Worm (Caenorhabditis elegans) whole organism, L2 larva: Measurements from ENCODE around the gene lon-3.

Experiments
- C34F6.9 ChIP-seq: fragments of 150-350 bp; optimal IDR thresholded peaks from 2 replicates; lab custom pipeline; 2014; ENCODE audit warnings: missing biosample characterization, missing genetic modification characterization
- Y55F3AM.14 ChIP-seq: fragments of 200-800 bp; sonication (Bioruptor generic); optimal IDR thresholded peaks from 2 replicates; lab custom pipeline; 2018; ENCODE audit warnings: mild to moderate bottlenecking, missing genetic modification characterization, missing compliant biosample characterization
- ZK546.5 ChIP-seq: sonication (generic microtip); optimal IDR thresholded peaks from 2 replicates; lab custom pipeline; 2017; ENCODE audit warnings: missing biosample characterization, missing genetic modification characterization
- aly-2 ChIP-seq: fragments of 150-350 bp; optimal IDR thresholded peaks from 2 replicates; lab custom pipeline; 2014; ENCODE audit warnings: missing biosample characterization, missing genetic modification characterization
- ama-1 ChIP-seq: fragments of 150-350 bp; optimal IDR thresholded peaks from 2 replicates; lab custom pipeline; 2018; ENCODE audit warnings: inconsistent platforms
- blmp-1 ChIP-seq: sonication (generic microtip); optimal IDR thresholded peaks from 2 replicates; lab custom pipeline; 2017; ENCODE audit warnings: missing genetic modification characterization, mild to moderate bottlenecking, missing compliant biosample characterization, antibody characterized with exemption, moderate library complexity; ENCODE audit not compliant: insufficient read depth
- ceh-16 ChIP-seq: fragments of 150-350 bp; optimal IDR thresholded peaks from 2 replicates; lab custom pipeline; 2014; ENCODE audit warnings: missing biosample characterization, missing genetic modification characterization
- ceh-82 ChIP-seq: fragments of 150-350 bp; optimal IDR thresholded peaks from 2 replicates; lab custom pipeline; 2014; ENCODE audit warnings: missing biosample characterization, missing genetic modification characterization
- crh-2 ChIP-seq: sonication (generic microtip); optimal IDR thresholded peaks from 2 replicates; lab custom pipeline; 2017; ENCODE audit warnings: missing biosample characterization, missing genetic modification characterization
- dmd-4 ChIP-seq: sonication (generic microtip); optimal IDR thresholded peaks from 2 replicates; lab custom pipeline; 2017; ENCODE audit warnings: missing biosample characterization, missing genetic modification characterization
- egl-27 ChIP-seq: sonication (generic microtip); optimal IDR thresholded peaks from 3 replicates; lab custom pipeline; 2017; ENCODE audit warnings: missing biosample characterization, missing genetic modification reagents, missing genetic modification characterization
- elt-3 ChIP-seq: sonication (generic microtip); optimal IDR thresholded peaks from 2 replicates; lab custom pipeline; 2017; ENCODE audit warnings: missing biosample characterization, missing genetic modification characterization
- fos-1 ChIP-seq: fragments of 150-350 bp; optimal IDR thresholded peaks from 2 replicates; lab custom pipeline; 2014; ENCODE audit warnings: missing biosample characterization, missing genetic modification characterization
- gmeb-1 ChIP-seq: fragments of 150-350 bp; optimal IDR thresholded peaks from 2 replicates; lab custom pipeline; 2014; ENCODE audit warnings: missing biosample characterization, missing genetic modification characterization
- lin-11 ChIP-seq: fragments of 150-350 bp; sonication (generic microtip); optimal IDR thresholded peaks from 2 replicates; lab custom pipeline; 2014; ENCODE audit warnings: missing biosample characterization, missing genetic modification characterization, inconsistent platforms, mixed read lengths
- lin-39 ChIP-seq: fragments of 150-350 bp; optimal IDR thresholded peaks from 2 replicates; lab custom pipeline; 2014; ENCODE audit warnings: missing biosample characterization, missing genetic modification reagents, missing genetic modification characterization
- lsy-2 ChIP-seq, 2 experiments: fragments of 150-350 bp in 1 of 2; sonication (generic microtip) in 1 of 2; optimal IDR thresholded peaks; 2 replicates each; lab custom pipeline; 2014 to 2017; ENCODE audit warnings: missing biosample characterization in 2 of 2, missing genetic modification characterization in 2 of 2
- mab-5 ChIP-seq: fragments of 150-350 bp; optimal IDR thresholded peaks from 2 replicates; lab custom pipeline; 2014; ENCODE audit warnings: missing biosample characterization, missing genetic modification characterization
- mbf-1 ChIP-seq: sonication (generic microtip); optimal IDR thresholded peaks from 2 replicates; lab custom pipeline; 2017; ENCODE audit warnings: missing biosample characterization, missing genetic modification characterization
- mdl-1 ChIP-seq, 2 experiments: fragments of 150-350 bp in 1 of 2; sonication (generic microtip) in 1 of 2; optimal IDR thresholded peaks; 2 replicates each; lab custom pipeline; 2017; ENCODE audit warnings: missing biosample characterization in 2 of 2, missing genetic modification characterization in 2 of 2
- nhr-10 ChIP-seq: sonication (generic microtip); optimal IDR thresholded peaks from 2 replicates; lab custom pipeline; 2017; ENCODE audit warnings: missing biosample characterization, missing genetic modification characterization
- nhr-11 ChIP-seq: fragments of 150-350 bp; optimal IDR thresholded peaks from 2 replicates; lab custom pipeline; 2014; ENCODE audit warnings: missing biosample characterization, missing genetic modification characterization
- nhr-12 ChIP-seq: fragments of 150-350 bp; optimal IDR thresholded peaks from 2 replicates; lab custom pipeline; 2014; ENCODE audit warnings: missing biosample characterization, missing genetic modification characterization
- nhr-129 ChIP-seq: fragments of 150-350 bp; optimal IDR thresholded peaks from 2 replicates; lab custom pipeline; 2014; ENCODE audit warnings: missing biosample characterization, missing genetic modification characterization
- nhr-21 ChIP-seq: fragments of 150-350 bp; optimal IDR thresholded peaks from 2 replicates; lab custom pipeline; 2014; ENCODE audit warnings: missing biosample characterization, missing genetic modification characterization
- nhr-23 ChIP-seq: fragments of 150-350 bp; optimal IDR thresholded peaks from 2 replicates; lab custom pipeline; 2014; ENCODE audit warnings: missing biosample characterization, missing genetic modification reagents, missing genetic modification characterization
- nhr-25 ChIP-seq: fragments of 150-350 bp; sonication (generic microtip); optimal IDR thresholded peaks from 3 replicates; lab custom pipeline; 2014; ENCODE audit warnings: missing biosample characterization, missing genetic modification characterization
- nhr-6 ChIP-seq: fragments of 150-350 bp; optimal IDR thresholded peaks from 2 replicates; lab custom pipeline; 2014; ENCODE audit warnings: missing biosample characterization, missing genetic modification characterization
- nhr-77 ChIP-seq: fragments of 150-350 bp; optimal IDR thresholded peaks from 2 replicates; lab custom pipeline; 2014; ENCODE audit warnings: missing biosample characterization, missing genetic modification characterization
- peb-1 ChIP-seq: fragments of 150-350 bp; optimal IDR thresholded peaks from 2 replicates; lab custom pipeline; 2014; ENCODE audit warnings: missing biosample characterization, missing genetic modification characterization
- sem-4 ChIP-seq: fragments of 150-350 bp; optimal IDR thresholded peaks from 2 replicates; lab custom pipeline; 2014; ENCODE audit warnings: missing biosample characterization, missing genetic modification reagents, missing genetic modification characterization
- skn-1 ChIP-seq: sonication (generic microtip); optimal IDR thresholded peaks from 2 replicates; lab custom pipeline; 2017; ENCODE audit warnings: missing biosample characterization, missing genetic modification characterization
- sma-3 ChIP-seq: sonication (generic microtip); optimal IDR thresholded peaks from 2 replicates; lab custom pipeline; 2016; ENCODE audit warnings: missing genetic modification reagents, missing genetic modification characterization, missing compliant biosample characterization
- sma-9 ChIP-seq, 2 experiments: fragments of 150-350 bp in 1 of 2; sonication (generic microtip) in 1 of 2; optimal IDR thresholded peaks; 2 replicates each; lab custom pipeline; 2014 to 2016; ENCODE audit warnings: missing genetic modification characterization in 2 of 2, mild to moderate bottlenecking in 1 of 2, missing biosample characterization in 1 of 2, missing compliant biosample characterization in 1 of 2, missing genetic modification reagents in 1 of 2, moderate library complexity in 1 of 2
- snpc-4 ChIP-seq: fragments of 150-350 bp; optimal IDR thresholded peaks from 2 replicates; lab custom pipeline; 2014; ENCODE audit warnings: missing biosample characterization, missing genetic modification characterization
- unc-39 ChIP-seq: fragments of 150-350 bp; optimal IDR thresholded peaks from 2 replicates; lab custom pipeline; 2014; ENCODE audit warnings: missing biosample characterization, missing genetic modification characterization
- unc-55 ChIP-seq: fragments of 150-350 bp; sonication (generic microtip); optimal IDR thresholded peaks from 3 replicates; lab custom pipeline; 2014; ENCODE audit warnings: missing biosample characterization, missing genetic modification reagents, missing genetic modification characterization
- unc-62 ChIP-seq: fragments of 150-350 bp; optimal IDR thresholded peaks from 2 replicates; lab custom pipeline; 2014; ENCODE audit warnings: missing biosample characterization, missing genetic modification reagents, missing genetic modification characterization
- ztf-1 ChIP-seq: fragments of 200-800 bp; sonication (Bioruptor generic); conservative IDR thresholded peaks from 2 replicates; pipeline ENCODE4 v1.3.6; 2022; ENCODE audit warnings: missing genetic modification characterization, missing compliant biosample characterization
- ztf-11 ChIP-seq: sonication (generic microtip); optimal IDR thresholded peaks from 2 replicates; lab custom pipeline; 2017; ENCODE audit warnings: missing biosample characterization, missing genetic modification characterization
- ztf-4 ChIP-seq: fragments of 150-350 bp; optimal IDR thresholded peaks from 2 replicates; lab custom pipeline; 2014; ENCODE audit warnings: missing biosample characterization, missing genetic modification characterization

The lon-3 gene

ce11 chrV:12199474-12199873, 1.0 kb upstream of the lon-3 start:
- peak; percentile 78 for TF ChIP-seq sma-3 (GFP tag; lab: Kevin White, UChicago)
- peak; percentile 3 for TF ChIP-seq sem-4 (tag; lab: Kevin White, UChicago)
- peak; percentile 77 for TF ChIP-seq sma-9 (GFP tag; optimal IDR thresholded peaks at IDR 0.05; lab: Kevin White, UChicago)
- TF ChIP-seq sma-9 (tag; optimal IDR thresholded peaks at IDR 0.05; lab: Kevin White, UChicago) = no peak
- TF ChIP-seq nhr-21 (tag; lab: Kevin White, UChicago) = peak; percentile 80
- no peak for TF ChIP-seq nhr-77 (tag; lab: Kevin White, UChicago)
- peak; percentile 9 for TF ChIP-seq fos-1
- TF ChIP-seq snpc-4 = no peak
- TF ChIP-seq egl-27 (tag; lab: Kevin White, UChicago) = peak; percentile 27

- TF ChIP-seq nhr-12 (tag; lab: Kevin White, UChicago) (no peak), ztf-1 (GFP tag; lab: Robert Waterston, UW) (0 out of 2 replicates have a peak, but pooled peaks have one; percentile 44), mab-5 (tag; lab: Kevin White, UChicago) (no peak), snpc-4 (no peak)
Measured at ce11 chrV:12197748-12198147, 697 bp downstream of the lon-3 start.

- TF ChIP-seq ztf-4 (tag; lab: Kevin White, UChicago) = no peak
- TF ChIP-seq nhr-129 (tag; lab: Kevin White, UChicago) = peak; percentile 18
- no peak for TF ChIP-seq peb-1 (tag; lab: Kevin White, UChicago)
- no peak for TF ChIP-seq sma-9 (GFP tag; optimal IDR thresholded peaks at IDR 0.05; lab: Kevin White, UChicago)
- TF ChIP-seq sma-9 (tag; optimal IDR thresholded peaks at IDR 0.05; lab: Kevin White, UChicago) = no peak
- TF ChIP-seq elt-3 (tag; lab: Kevin White, UChicago) = no peak
- TF ChIP-seq skn-1 (tag; lab: Kevin White, UChicago) = no peak
- TF ChIP-seq nhr-6 (tag; lab: Kevin White, UChicago) = no peak
- no peak for TF ChIP-seq blmp-1
- TF ChIP-seq ceh-82 = no peak
Measured at ce11 chrV:12196659-12197058, 1.8 kb downstream of the lon-3 start.

- no peak for TF ChIP-seq ama-1 (lab: Kevin White, UChicago)
- no peak for TF ChIP-seq lsy-2 (tag; optimal IDR thresholded peaks at IDR 0.05; lab: Kevin White, UChicago)
- no peak for TF ChIP-seq snpc-4
- no peak for TF ChIP-seq dmd-4 (tag; lab: Kevin White, UChicago)
- TF ChIP-seq mdl-1 (tag; optimal IDR thresholded peaks at IDR 0.05; lab: Kevin White, UChicago) = no peak
- no peak for TF ChIP-seq nhr-21 (tag; lab: Kevin White, UChicago)
- no peak for TF ChIP-seq C34F6.9 (tag; lab: Kevin White, UChicago)
- TF ChIP-seq ceh-82 = no peak
- no peak for TF ChIP-seq nhr-77 (tag; lab: Kevin White, UChicago)
- no peak for TF ChIP-seq mab-5 (tag; lab: Kevin White, UChicago)
- TF ChIP-seq nhr-23 (tag; lab: Kevin White, UChicago) = no peak
Measured at ce11 chrV:12195845-12196244, 2.6 kb downstream of the lon-3 start, which contains the start of gene ZK836.3. Gene ZK836.3 (minus strand): TSS chrV:12195945.

ce11 chrV:12194275-12194674, 4.2 kb downstream of the lon-3 start, which contains the start of gene ogdh-2:
Gene ogdh-2 (plus strand): TSS chrV:12194507.
- TF ChIP-seq egl-27 (tag; lab: Kevin White, UChicago) = no peak
- no peak for TF ChIP-seq lin-39 (tag; lab: Kevin White, UChicago)
- no peak for TF ChIP-seq unc-62 (GFP tag; lab: Kevin White, UChicago)
- no peak for TF ChIP-seq gmeb-1 (tag; lab: Kevin White, UChicago)
- TF ChIP-seq Y55F3AM.14 (GFP tag; lab: Kevin White, UChicago) = no peak
- peak in 1 of 2 experiments; percentile 13 for TF ChIP-seq lsy-2 (tag; optimal IDR thresholded peaks at IDR 0.05; lab: Kevin White, UChicago)
- no peak for TF ChIP-seq ZK546.5 (tag; lab: Kevin White, UChicago)
- no peak for TF ChIP-seq elt-3 (tag; lab: Kevin White, UChicago)
- TF ChIP-seq ztf-1 (GFP tag; lab: Robert Waterston, UW) = no peak
- no peak for TF ChIP-seq ztf-11 (tag; lab: Kevin White, UChicago)
- no peak for TF ChIP-seq nhr-6 (tag; lab: Kevin White, UChicago)
- TF ChIP-seq C34F6.9 (tag; lab: Kevin White, UChicago) = no peak
- no peak for TF ChIP-seq snpc-4
- no peak for TF ChIP-seq unc-39 (tag; lab: Kevin White, UChicago)
- no peak for TF ChIP-seq mbf-1 (tag; lab: Kevin White, UChicago)
- peak; percentile 10 for TF ChIP-seq fos-1
- TF ChIP-seq sma-9 (GFP tag; optimal IDR thresholded peaks at IDR 0.05; lab: Kevin White, UChicago) = no peak
- TF ChIP-seq sma-9 (tag; optimal IDR thresholded peaks at IDR 0.05; lab: Kevin White, UChicago) = no peak
- TF ChIP-seq ztf-4 (tag; lab: Kevin White, UChicago) = no peak
- TF ChIP-seq ceh-16 (tag; lab: Kevin White, UChicago) = peak; percentile 39
- no peak for TF ChIP-seq unc-55
- TF ChIP-seq crh-2 (tag; lab: Kevin White, UChicago) = no peak
- TF ChIP-seq nhr-25 (tag; lab: Kevin White, UChicago) = peak; percentile 40
- no peak for TF ChIP-seq aly-2 (tag; lab: Kevin White, UChicago)
- TF ChIP-seq nhr-11 = no peak
- no peak for TF ChIP-seq lin-11 (tag; lab: Kevin White, UChicago)
- peak; percentile 6 for TF ChIP-seq nhr-21 (tag; lab: Kevin White, UChicago)
- TF ChIP-seq sma-3 (GFP tag; lab: Kevin White, UChicago) = peak; percentile 48
- no peak for TF ChIP-seq nhr-10 (tag; lab: Kevin White, UChicago)
